Worm (Caenorhabditis elegans) whole organism, L4/young adult: Measurements from ENCODE around the gene hrg-1.

Source experiments
- dao-5 ChIP-seq: sonication (generic microtip); optimal IDR thresholded peaks from 2 replicates; lab custom pipeline; 2016; ENCODE audit warnings: missing genotype, missing genetic modification characterization, moderate library complexity, missing compliant biosample characterization
- him-1 ChIP-seq: sonication (generic microtip); optimal IDR thresholded peaks from 2 replicates; lab custom pipeline; 2016; ENCODE audit warnings: missing genotype, missing genetic modification reagents, missing genetic modification characterization, missing compliant biosample characterization

DNA sequence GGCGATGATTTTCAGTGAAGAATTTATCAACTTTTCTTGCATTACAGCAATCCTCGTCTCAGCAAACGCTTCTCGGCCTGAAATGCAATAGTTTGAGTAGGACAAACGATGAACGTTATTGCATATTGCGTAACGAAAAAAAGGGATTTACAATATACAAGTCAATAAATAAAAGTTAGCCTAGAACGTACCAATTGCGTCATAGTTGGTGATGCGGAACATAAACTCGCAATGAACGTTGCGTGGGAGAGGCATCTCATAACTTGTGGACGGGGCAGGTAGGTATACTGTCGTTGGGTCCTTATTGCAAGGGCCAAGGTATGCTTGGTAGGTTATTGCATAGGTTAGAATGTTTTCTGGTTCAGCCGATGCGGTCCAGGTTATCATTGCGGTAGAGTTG, 45.2 kb downstream of the hrg-1 start:
- TF ChIP-seq dao-5 (tag; lab: Kevin White, UChicago) (no peak), him-1 (tag; lab: Kevin White, UChicago) (no peak)
